Fruit fly (Drosophila melanogaster) whole organism, wandering third instar larva: ENCODE data around the gene CG43740.

Experiments used
- Abd-B ChIP-seq: fragments of >200 bp; optimal IDR thresholded peaks from 2 replicates; lab custom pipeline; 2017; ENCODE audit warnings: missing biosample characterization, missing genetic modification characterization
- CG32264 ChIP-seq: fragments of 200-800 bp; sonication (Bioruptor generic); optimal IDR thresholded peaks from 2 replicates; lab custom pipeline; 2016; ENCODE audit warnings: missing biosample characterization, missing genetic modification characterization
- CG9705 ChIP-seq: fragments of 200-800 bp; sonication (Bioruptor generic); optimal IDR thresholded peaks from 2 replicates; lab custom pipeline; 2018; ENCODE audit warnings: missing biosample characterization, mild to moderate bottlenecking, missing genetic modification characterization
- CrebA ChIP-seq: fragments of 200-800 bp; sonication (Bioruptor generic); optimal IDR thresholded peaks from 2 replicates; lab custom pipeline; 2016; ENCODE audit warnings: missing biosample characterization, mild to moderate bottlenecking, missing genetic modification characterization, borderline replicate concordance
- Dfd ChIP-seq: fragments of >200 bp; optimal IDR thresholded peaks from 2 replicates; lab custom pipeline; 2017; ENCODE audit warnings: missing biosample characterization, missing genetic modification characterization
- Dif ChIP-seq: fragments of 200-275, 200-300 bp; sonication (Bioruptor generic); optimal IDR thresholded peaks from 2 replicates; lab custom pipeline; 2018; ENCODE audit warnings: missing biosample characterization, missing genetic modification characterization; ENCODE audit not compliant: partially characterized antibody
- GATAd ChIP-seq: sonication (Bioruptor generic); optimal IDR thresholded peaks from 2 replicates; lab custom pipeline; 2016; ENCODE audit warnings: missing biosample characterization, missing genetic modification characterization
- HLH106 ChIP-seq: fragments of 200-800 bp; optimal IDR thresholded peaks from 3 replicates; lab custom pipeline; 2019; ENCODE audit warnings: missing biosample characterization, mild to moderate bottlenecking, missing genetic modification characterization, moderate library complexity
- Hnf4 ChIP-seq: fragments of 200-800 bp; sonication (Bioruptor generic); optimal IDR thresholded peaks from 2 replicates; lab custom pipeline; 2016; ENCODE audit warnings: missing biosample characterization, mild to moderate bottlenecking, missing genetic modification characterization
- Hr78 ChIP-seq: fragments of >200 bp; optimal IDR thresholded peaks from 2 replicates; lab custom pipeline; 2017; ENCODE audit warnings: missing biosample characterization, missing genetic modification characterization
- Hr83 ChIP-seq: fragments of 200-300 bp; sonication (Bioruptor generic); optimal IDR thresholded peaks from 2 replicates; lab custom pipeline; 2016; ENCODE audit warnings: missing biosample characterization, mild to moderate bottlenecking, missing genetic modification characterization, moderate library complexity; ENCODE audit not compliant: poor library complexity, severe bottlenecking
- Jra ChIP-seq: sonication (Bioruptor generic); optimal IDR thresholded peaks from 2 replicates; lab custom pipeline; 2016; ENCODE audit warnings: missing biosample characterization, missing genetic modification characterization
- Mio ChIP-seq: sonication (Bioruptor generic); optimal IDR thresholded peaks from 2 replicates; lab custom pipeline; 2016; ENCODE audit warnings: missing biosample characterization, missing genetic modification characterization
- Myc ChIP-seq: fragments of >200 bp; optimal IDR thresholded peaks from 2 replicates; lab custom pipeline; 2017
- N ChIP-seq: fragments of >200 bp; optimal IDR thresholded peaks from 2 replicates; lab custom pipeline; 2018; ENCODE audit warnings: missing biosample characterization, missing external identifiers, missing genetic modification characterization
- OdsH ChIP-seq: fragments of 200-800 bp; sonication (Bioruptor generic); optimal IDR thresholded peaks from 2 replicates; lab custom pipeline; 2016; ENCODE audit warnings: missing biosample characterization, mild to moderate bottlenecking, missing genetic modification characterization
- Rel ChIP-seq, 2 experiments: fragments of 200-800 bp; sonication (Bioruptor generic) in 1 of 2; optimal IDR thresholded peaks; 2 replicates in 1 of 2; 3 replicates in 1 of 2; lab custom pipeline; 2016 to 2019; ENCODE audit warnings: mild to moderate bottlenecking in 2 of 2, missing biosample characterization in 2 of 2, missing genetic modification characterization in 2 of 2, moderate library complexity in 1 of 2
- Sp1 ChIP-seq: fragments of 200-800 bp; sonication (Bioruptor generic); optimal IDR thresholded peaks from 3 replicates; lab custom pipeline; 2019; ENCODE audit warnings: missing biosample characterization, mild to moderate bottlenecking, missing genetic modification characterization, moderate library complexity
- Vsx2 ChIP-seq: fragments of 200-300, 225-300 bp; sonication (Bioruptor generic); optimal IDR thresholded peaks from 2 replicates; lab custom pipeline; 2018; ENCODE audit warnings: missing biosample characterization, missing genetic modification characterization; ENCODE audit not compliant: partially characterized antibody
- br ChIP-seq: fragments of 200-800 bp; sonication (Bioruptor generic); optimal IDR thresholded peaks from 2 replicates; lab custom pipeline; 2016; ENCODE audit warnings: missing biosample characterization, missing genetic modification characterization
- brk ChIP-seq: fragments of 200-800 bp; sonication (Bioruptor generic); optimal IDR thresholded peaks from 2 replicates; lab custom pipeline; 2016; ENCODE audit warnings: missing biosample characterization, mild to moderate bottlenecking, missing genetic modification characterization
- dl ChIP-seq, 2 experiments: fragments of 175-275, 200-275 bp in 1 of 2; fragments of 200-275 bp in 1 of 2; sonication (Bioruptor generic); optimal IDR thresholded peaks; lab custom pipeline; 2018; ENCODE audit warnings: mild to moderate bottlenecking in 2 of 2, missing biosample characterization in 2 of 2, missing genetic modification characterization in 2 of 2, moderate library complexity in 2 of 2; ENCODE audit not compliant: partially characterized antibody in 2 of 2, insufficient read depth in 1 of 2
- dmrt93B ChIP-seq: fragments of 200-800 bp; sonication (Bioruptor generic); optimal IDR thresholded peaks from 2 replicates; lab custom pipeline; 2018; ENCODE audit warnings: missing biosample characterization, mild to moderate bottlenecking, missing genetic modification characterization
- dsf ChIP-seq: sonication (Bioruptor generic); optimal IDR thresholded peaks from 2 replicates; lab custom pipeline; 2016; ENCODE audit warnings: missing biosample characterization, missing genetic modification characterization, borderline replicate concordance
- ey ChIP-seq: fragments of 200-800 bp; sonication (Bioruptor generic); optimal IDR thresholded peaks from 2 replicates; lab custom pipeline; 2016; ENCODE audit warnings: missing biosample characterization, missing genetic modification characterization
- foxo ChIP-seq, 2 experiments: fragments of 200-800 bp; sonication (Bioruptor generic); optimal IDR thresholded peaks; 2 replicates in 1 of 2; 3 replicates in 1 of 2; lab custom pipeline; 2016 to 2017; ENCODE audit warnings: missing biosample characterization in 2 of 2, missing genetic modification characterization in 2 of 2
- fru ChIP-seq: fragments of 200-800 bp; sonication (Bioruptor generic); optimal IDR thresholded peaks from 3 replicates; lab custom pipeline; 2016; ENCODE audit warnings: missing biosample characterization, mild to moderate bottlenecking, missing genetic modification characterization
- h ChIP-seq: fragments of 200-800 bp; sonication (Bioruptor generic); optimal IDR thresholded peaks from 3 replicates; lab custom pipeline; 2016; ENCODE audit warnings: missing biosample characterization, mild to moderate bottlenecking, missing genetic modification characterization
- jim ChIP-seq: fragments of 175-275, 200-325 bp; sonication (Bioruptor generic); optimal IDR thresholded peaks from 2 replicates; lab custom pipeline; 2016; ENCODE audit warnings: missing biosample characterization, mild to moderate bottlenecking, missing genetic modification characterization
- lola ChIP-seq: fragments of >200 bp; optimal IDR thresholded peaks from 2 replicates; lab custom pipeline; 2017; ENCODE audit warnings: missing biosample characterization, missing genetic modification characterization
- pan ChIP-seq: fragments of >200 bp; optimal IDR thresholded peaks from 2 replicates; lab custom pipeline; 2017
- psq ChIP-seq: fragments of 200-800 bp; sonication (Bioruptor generic); optimal IDR thresholded peaks from 3 replicates; lab custom pipeline; 2017; ENCODE audit warnings: missing biosample characterization, mild to moderate bottlenecking, missing genetic modification characterization, moderate library complexity
- rgr ChIP-seq: fragments of 200-800 bp; sonication (Bioruptor generic); optimal IDR thresholded peaks from 3 replicates; lab custom pipeline; 2016; ENCODE audit warnings: missing biosample characterization, mild to moderate bottlenecking, missing genetic modification characterization
- sage ChIP-seq: fragments of 200-800 bp; sonication (Bioruptor generic); optimal IDR thresholded peaks from 2 replicates; lab custom pipeline; 2016; ENCODE audit warnings: missing biosample characterization, mild to moderate bottlenecking, missing genetic modification characterization
- sv ChIP-seq: fragments of 200-800 bp; sonication (Bioruptor generic); optimal IDR thresholded peaks from 3 replicates; lab custom pipeline; 2016; ENCODE audit warnings: missing biosample characterization, missing genetic modification characterization
- tai ChIP-seq: sonication (Bioruptor generic); optimal IDR thresholded peaks from 2 replicates; lab custom pipeline; 2016; ENCODE audit warnings: missing biosample characterization, missing genetic modification characterization
- usp ChIP-seq: fragments of >200 bp; optimal IDR thresholded peaks from 2 replicates; lab custom pipeline; 2017; ENCODE audit warnings: missing biosample characterization, missing genetic modification characterization
- woc ChIP-seq: sonication (Bioruptor generic); optimal IDR thresholded peaks from 2 replicates; lab custom pipeline; 2016; ENCODE audit warnings: missing biosample characterization, mild to moderate bottlenecking, missing genetic modification characterization

The CG43740 gene

DNA sequence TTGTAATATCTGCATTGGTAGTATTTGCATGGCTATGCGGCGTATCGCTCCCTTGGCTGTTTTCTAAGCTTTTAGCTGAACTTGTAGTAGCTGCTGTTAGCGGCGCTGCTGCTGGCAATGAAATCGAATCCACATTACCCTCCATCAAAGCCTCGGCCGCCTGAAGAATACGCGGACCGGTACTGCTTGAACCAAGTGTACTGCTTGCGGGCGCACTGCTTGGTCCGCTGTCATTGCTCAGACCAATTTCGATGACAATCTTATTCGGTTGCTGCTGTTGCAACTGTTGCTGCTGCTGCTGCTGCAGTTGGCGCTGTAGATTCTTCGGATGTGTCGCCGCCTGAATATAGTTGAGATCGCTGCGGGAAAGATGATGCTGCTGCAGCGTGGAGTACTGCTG, 25.5 kb upstream of the CG43740 start:
- TF ChIP-seq psq (no peak), Rel (GFP tag; optimal IDR thresholded peaks at IDR 0.05; lab: Kevin White, UChicago) (no peak), Rel (tag; optimal IDR thresholded peaks at IDR 0.05; lab: Kevin White, UChicago) (no peak), Dfd (GFP tag; lab: Kevin White, UChicago) (no peak), Sp1 (no peak), br (GFP tag; lab: Kevin White, UChicago) (no peak), lola (GFP tag; lab: Kevin White, UChicago) (no peak), usp (no peak), rgr (GFP tag; lab: Kevin White, UChicago) (no peak), Dif (no peak), HLH106 (no peak), GATAd (GFP tag; lab: Kevin White, UChicago) (no peak), OdsH (GFP tag; lab: Kevin White, UChicago) (no peak)

DNA sequence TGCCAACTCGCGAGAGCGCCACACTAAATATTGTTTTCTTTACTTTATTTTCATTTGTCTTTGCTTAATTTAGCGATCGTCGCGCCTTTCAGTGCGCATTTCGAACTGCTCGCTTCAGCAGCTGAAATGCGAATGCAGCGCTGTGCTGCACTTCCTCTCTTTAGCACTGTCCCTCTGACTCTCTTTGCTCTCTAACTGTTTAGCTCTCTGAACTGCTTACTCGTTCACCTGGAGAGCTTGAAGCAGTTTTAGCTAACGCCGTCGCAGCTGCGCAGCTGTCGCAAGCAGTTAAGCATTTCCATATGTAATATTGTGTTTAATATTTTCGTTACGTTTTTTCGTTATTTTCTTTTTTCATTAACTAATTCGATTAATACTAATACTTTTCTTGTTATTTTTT, 24.5 kb upstream of the CG43740 start:
- TF ChIP-seq brk (GFP tag; lab: Kevin White, UChicago) (no peak), dl (GFP tag; optimal IDR thresholded peaks at IDR 0.05; lab: Kevin White, UChicago; ENCODE audit: insufficient read depth in 1 of 2, partially characterized antibody in 2 of 2) (no peak), Dif (peak; percentile 50)

DNA sequence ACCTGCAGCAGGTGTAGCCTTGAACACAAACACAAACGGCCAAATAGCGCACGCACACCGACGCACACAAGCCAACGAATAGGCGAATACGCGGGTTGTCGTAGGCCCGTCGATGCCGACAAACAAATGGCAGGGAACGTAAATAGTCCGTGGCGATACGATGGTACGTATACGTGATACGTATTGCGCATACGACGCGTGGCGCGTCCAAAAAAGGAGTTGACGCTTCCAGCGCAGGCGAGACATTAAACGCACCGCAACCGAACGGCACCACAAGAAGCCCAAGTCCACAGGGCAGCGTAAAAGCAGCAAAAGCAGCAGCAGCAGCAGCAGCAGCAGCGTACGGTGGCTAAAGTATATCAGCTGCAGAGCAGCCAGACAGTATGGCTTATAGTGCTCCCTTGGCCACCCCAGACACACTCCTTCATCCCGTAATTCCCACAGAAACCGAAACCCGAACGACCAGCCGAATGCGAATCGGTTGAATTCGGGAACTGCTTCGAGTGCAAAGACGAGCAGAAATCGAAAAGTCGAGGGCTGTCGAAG, 15.0 kb upstream of the CG43740 start:
- TF ChIP-seq dl (GFP tag; optimal IDR thresholded peaks at IDR 0.05; lab: Kevin White, UChicago; ENCODE audit: insufficient read depth in 1 of 2, partially characterized antibody in 2 of 2) (no peak), jim (no peak), Dfd (GFP tag; lab: Kevin White, UChicago) (peak; percentile 32), Hr83 (GFP tag; lab: Kevin White, UChicago) (no peak)

DNA sequence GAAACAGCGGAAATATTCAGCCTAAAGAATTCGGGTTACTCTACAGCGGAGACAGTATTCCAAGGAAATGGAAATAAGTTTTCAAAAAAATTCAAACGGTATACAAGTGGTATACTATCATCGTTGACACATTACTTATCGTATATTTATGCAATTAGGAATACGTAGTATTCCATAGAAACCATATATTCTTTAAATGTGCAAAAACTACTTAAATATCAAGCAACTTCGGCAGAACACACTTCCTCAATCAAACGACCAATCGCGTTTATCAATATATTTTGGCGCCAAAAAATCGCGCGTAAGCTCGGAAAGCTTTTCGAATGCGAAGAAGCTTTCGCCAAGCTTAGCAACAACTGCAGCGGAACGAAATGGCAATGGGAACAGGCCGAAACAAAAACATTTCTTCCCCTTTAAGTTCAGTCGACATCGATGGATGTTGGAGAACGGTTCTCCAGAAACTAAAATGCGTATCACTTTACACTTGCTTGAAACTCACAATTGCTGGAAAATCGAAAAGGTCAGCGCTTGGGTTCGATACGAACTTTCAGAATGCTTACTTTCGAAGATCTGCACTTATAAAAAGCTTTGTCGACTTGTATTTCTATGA, 14.4 kb upstream of the CG43740 start:
- no peak for TF ChIP-seq Dif
- no peak for TF ChIP-seq Hr83 (GFP tag; lab: Kevin White, UChicago)
- TF ChIP-seq Hnf4, result no peak
- TF ChIP-seq lola (GFP tag; lab: Kevin White, UChicago), result no peak
- no peak for TF ChIP-seq pan
- no peak for TF ChIP-seq jim
- peak in 1 of 2 experiments; percentile 46 for TF ChIP-seq foxo (GFP tag; optimal IDR thresholded peaks at IDR 0.05; lab: Kevin White, UChicago)
- no peak for TF ChIP-seq dl (GFP tag; optimal IDR thresholded peaks at IDR 0.05; lab: Kevin White, UChicago; ENCODE audit: insufficient read depth in 1 of 2, partially characterized antibody in 2 of 2)
- no peak for TF ChIP-seq OdsH (GFP tag; lab: Kevin White, UChicago)
- no peak for TF ChIP-seq HLH106
- TF ChIP-seq ey, result peak; percentile 23
- peak; percentile 8 for TF ChIP-seq psq
- TF ChIP-seq Hr78 (GFP tag; lab: Kevin White, UChicago), result no peak
- TF ChIP-seq rgr (GFP tag; lab: Kevin White, UChicago), result peak; percentile 27
- TF ChIP-seq tai (GFP tag; lab: Kevin White, UChicago), result no peak
- peak; percentile 21 for TF ChIP-seq h
- TF ChIP-seq usp, result no peak
- no peak for TF ChIP-seq Mio
- TF ChIP-seq dsf (GFP tag; lab: Kevin White, UChicago), result no peak
- no peak for TF ChIP-seq Rel (GFP tag; optimal IDR thresholded peaks at IDR 0.05; lab: Kevin White, UChicago)
- TF ChIP-seq Rel (tag; optimal IDR thresholded peaks at IDR 0.05; lab: Kevin White, UChicago), result peak; percentile 92
- TF ChIP-seq CrebA, result no peak
- peak; percentile 32 for TF ChIP-seq br (GFP tag; lab: Kevin White, UChicago)
- no peak for TF ChIP-seq N (GFP tag; lab: Kevin White, UChicago)
- no peak for TF ChIP-seq CG32264 (GFP tag; lab: Kevin White, UChicago)
- TF ChIP-seq dmrt93B, result no peak
- TF ChIP-seq fru (GFP tag; lab: Kevin White, UChicago), result peak; percentile 45
- no peak for TF ChIP-seq CG9705 (GFP tag; lab: Kevin White, UChicago)
- peak; percentile 16 for TF ChIP-seq Sp1
- no peak for TF ChIP-seq Myc (lab: Kevin White, UChicago)
- TF ChIP-seq GATAd (GFP tag; lab: Kevin White, UChicago), result no peak
- TF ChIP-seq sv (GFP tag; lab: Kevin White, UChicago), result no peak
- no peak for TF ChIP-seq brk (GFP tag; lab: Kevin White, UChicago)
- TF ChIP-seq sage (GFP tag; lab: Kevin White, UChicago), result no peak
- TF ChIP-seq Abd-B (GFP tag; lab: Kevin White, UChicago), result no peak
- peak; percentile 80 for TF ChIP-seq woc (GFP tag; lab: Kevin White, UChicago)
- no peak for TF ChIP-seq Jra (GFP tag; lab: Kevin White, UChicago)
- TF ChIP-seq Vsx2 (GFP tag; lab: Kevin White, UChicago), result no peak
